Worm (Caenorhabditis elegans) whole organism, L4/young adult: Measurements from ENCODE around the gene Y113G7B.12.

Source experiments
- dao-5 ChIP-seq: sonication (generic microtip); optimal IDR thresholded peaks from 2 replicates; lab custom pipeline; 2016; ENCODE audit warnings: missing genotype, missing genetic modification characterization, moderate library complexity, missing compliant biosample characterization
- him-1 ChIP-seq: sonication (generic microtip); optimal IDR thresholded peaks from 2 replicates; lab custom pipeline; 2016; ENCODE audit warnings: missing genotype, missing genetic modification reagents, missing genetic modification characterization, missing compliant biosample characterization

DNA sequence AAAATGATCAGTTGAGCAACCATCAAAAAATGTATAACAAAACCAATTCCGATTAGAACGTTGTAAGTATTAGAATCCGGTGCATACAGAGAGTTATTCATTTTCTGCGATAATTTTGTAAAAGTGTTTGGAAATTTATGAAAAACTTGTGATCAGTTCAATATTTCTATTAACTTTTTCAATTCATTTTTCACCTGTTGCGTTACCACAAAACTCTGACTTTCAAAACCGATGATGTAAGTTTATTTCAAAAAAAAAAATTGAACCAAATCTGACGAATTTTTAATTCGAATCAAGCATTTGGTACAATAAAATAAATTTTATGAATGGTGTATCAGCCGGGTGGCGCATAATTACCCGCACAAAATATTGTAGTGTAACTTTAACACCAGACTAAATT, 25.9 kb downstream of the Y113G7B.12 start, which contains the start of gene srz-16:
- no peak for TF ChIP-seq dao-5 (tag; lab: Kevin White, UChicago)
- TF ChIP-seq him-1 (tag; lab: Kevin White, UChicago): no peak
